Worm (Caenorhabditis elegans) whole organism, early embryonic: ENCODE measurements around the gene col-119.

Experiments used
- B0310.2 ChIP-seq: sonication (generic microtip); optimal IDR thresholded peaks from 2 replicates; lab custom pipeline; 2016; ENCODE audit warnings: mild to moderate bottlenecking, missing genetic modification characterization, missing compliant biosample characterization
- F13C5.2 ChIP-seq: sonication (generic microtip); optimal IDR thresholded peaks from 2 replicates; lab custom pipeline; 2017; ENCODE audit warnings: mild to moderate bottlenecking, missing genetic modification characterization, inconsistent platforms, missing compliant biosample characterization
- aly-1 ChIP-seq: sonication (generic microtip); optimal IDR thresholded peaks from 2 replicates; lab custom pipeline; 2016; ENCODE audit warnings: missing genetic modification characterization, missing compliant biosample characterization
- ama-1 ChIP-seq: fragments of 150-350 bp; optimal IDR thresholded peaks from 2 replicates; lab custom pipeline; 2014
- ceh-13 ChIP-seq: fragments of 200-800 bp; sonication (Bioruptor generic); optimal IDR thresholded peaks from 2 replicates; lab custom pipeline; 2018; ENCODE audit warnings: mild to moderate bottlenecking, missing genetic modification characterization, missing compliant biosample characterization
- ceh-36 ChIP-seq: sonication (generic microtip); optimal IDR thresholded peaks from 2 replicates; lab custom pipeline; 2016; ENCODE audit warnings: missing genetic modification characterization, inconsistent platforms, missing compliant biosample characterization
- ets-7 ChIP-seq: sonication (generic microtip); optimal IDR thresholded peaks from 2 replicates; lab custom pipeline; 2016; ENCODE audit warnings: missing genotype, missing genetic modification characterization, missing compliant biosample characterization
- flt-1 ChIP-seq: fragments of 200-800 bp; sonication (Bioruptor generic); IDR thresholded peaks from 2 replicates; pipeline ENCODE4 v1.3.6; 2022; ENCODE audit warnings: missing genetic modification characterization, missing compliant biosample characterization
- hmbx-1 ChIP-seq: sonication (generic microtip); optimal IDR thresholded peaks from 2 replicates; lab custom pipeline; 2016; ENCODE audit warnings: mild to moderate bottlenecking, missing genetic modification characterization, missing compliant biosample characterization
- hmg-4 ChIP-seq: fragments of 200-800 bp; sonication (Bioruptor generic); optimal IDR thresholded peaks from 2 replicates; lab custom pipeline; 2018; ENCODE audit warnings: mild to moderate bottlenecking, missing genetic modification characterization, missing compliant biosample characterization
- hnd-1 ChIP-seq: sonication (generic microtip); optimal IDR thresholded peaks from 2 replicates; lab custom pipeline; 2016; ENCODE audit warnings: missing genetic modification characterization, missing compliant biosample characterization
- pes-1 ChIP-seq: fragments of 200-800 bp; sonication (Bioruptor generic); IDR thresholded peaks from 2 replicates; pipeline ENCODE4 v1.3.6; 2022; ENCODE audit warnings: missing genetic modification reagents, missing genetic modification characterization, missing compliant biosample characterization
- scrt-1 ChIP-seq: fragments of 200-800 bp; sonication (Bioruptor generic); IDR thresholded peaks from 2 replicates; pipeline ENCODE4 v1.3.6; 2022; ENCODE audit warnings: missing genetic modification characterization, missing compliant biosample characterization
- sea-1 ChIP-seq: fragments of 200-800 bp; sonication (Bioruptor generic); conservative IDR thresholded peaks from 2 replicates; pipeline ENCODE4 v1.3.6; 2022; ENCODE audit warnings: missing genetic modification characterization, missing compliant biosample characterization
- tbx-11 ChIP-seq: fragments of 200-800 bp; sonication (Bioruptor generic); IDR thresholded peaks from 2 replicates; pipeline ENCODE4 v1.3.6; 2022; ENCODE audit warnings: missing genetic modification characterization, missing compliant biosample characterization
- tbx-37 ChIP-seq: fragments of 200-800 bp; sonication (Bioruptor generic); conservative IDR thresholded peaks from 2 replicates; pipeline ENCODE4 v1.3.6; 2022; ENCODE audit warnings: missing genetic modification reagents, missing genetic modification characterization, missing compliant biosample characterization
- tra-4 ChIP-seq: sonication (generic microtip); optimal IDR thresholded peaks from 2 replicates; lab custom pipeline; 2017; ENCODE audit warnings: missing genetic modification characterization, missing compliant biosample characterization

Gene col-119

ce11 chrIV:8956189-8956588 lies 23.4 kb downstream of the col-119 start, which contains the start of gene tpra-1:
tpra-1 (plus strand) TSS chrIV:8956489.
- TF ChIP-seq sea-1 (GFP tag; lab: Robert Waterston, UW): no peak
- no peak for TF ChIP-seq flt-1 (GFP tag; lab: Robert Waterston, UW)
- TF ChIP-seq F13C5.2 (tag; lab: Kevin White, UChicago): no peak
- no peak for TF ChIP-seq hnd-1
- no peak for TF ChIP-seq scrt-1
- TF ChIP-seq ceh-36 (tag; lab: Kevin White, UChicago): no peak
- no peak for TF ChIP-seq aly-1 (tag; lab: Kevin White, UChicago)
- TF ChIP-seq tbx-37 (GFP tag; lab: Robert Waterston, UW): no peak
- no peak for TF ChIP-seq B0310.2 (tag; lab: Kevin White, UChicago)
- no peak for TF ChIP-seq tbx-11 (GFP tag; lab: Robert Waterston, UW)
- no peak for TF ChIP-seq ets-7
- TF ChIP-seq pes-1 (GFP tag; lab: Robert Waterston, UW): no peak
- no peak for TF ChIP-seq tra-4 (tag; lab: Kevin White, UChicago)
- TF ChIP-seq ama-1: no peak

DNA sequence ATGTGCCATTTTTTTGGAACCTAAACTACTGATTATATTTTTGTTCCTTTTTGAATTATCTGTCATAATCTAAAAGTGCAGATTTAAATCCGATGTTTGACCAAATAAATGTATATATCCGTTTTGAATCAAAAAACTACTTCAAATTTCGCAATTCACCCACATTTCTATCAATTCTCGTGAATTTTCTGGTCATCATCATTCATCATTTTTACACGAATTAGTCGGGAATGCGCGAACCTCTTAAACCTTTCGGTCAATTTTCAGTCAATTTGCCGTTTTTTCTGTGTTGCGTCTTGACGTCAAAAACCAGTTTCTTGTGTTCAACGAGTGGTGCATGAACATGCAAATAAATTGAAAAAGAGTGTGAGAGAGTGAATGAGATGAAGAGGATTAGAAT lies 25.5 kb downstream of the col-119 start:
- TF ChIP-seq ama-1 (no peak), F13C5.2 (tag; lab: Kevin White, UChicago) (no peak), ets-7 (no peak), tbx-11 (GFP tag; lab: Robert Waterston, UW) (no peak), hmbx-1 (tag; lab: Kevin White, UChicago) (no peak), pes-1 (GFP tag; lab: Robert Waterston, UW) (no peak), B0310.2 (tag; lab: Kevin White, UChicago) (no peak), scrt-1 (no peak), aly-1 (tag; lab: Kevin White, UChicago) (no peak)

DNA sequence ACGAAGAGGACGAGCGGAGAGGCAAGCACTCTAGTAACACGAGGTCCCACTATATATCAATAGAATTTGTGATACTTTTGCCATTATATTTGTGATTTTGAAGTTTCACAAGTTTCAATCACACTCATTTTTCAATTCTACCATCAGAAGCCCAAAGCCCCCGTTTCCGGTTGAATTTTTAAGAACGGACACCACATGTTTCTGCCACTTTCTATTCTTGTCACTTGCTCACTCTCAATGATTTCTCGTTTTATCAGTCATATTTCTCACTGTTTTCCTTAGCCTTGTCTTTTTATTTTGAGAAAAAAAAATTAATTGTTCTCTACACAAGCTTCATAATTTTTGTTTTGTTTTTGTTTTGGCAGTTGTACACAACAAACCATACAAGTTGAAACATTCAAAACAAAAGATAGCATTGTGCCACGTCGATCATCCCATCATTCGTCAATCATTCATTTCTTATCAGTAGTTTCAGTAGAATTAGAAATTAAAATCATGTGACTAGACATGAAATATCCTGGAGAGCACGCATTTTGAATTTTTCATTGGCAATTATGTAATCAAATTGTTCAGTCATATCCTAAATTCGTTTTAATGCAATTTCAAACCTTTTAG lies 27.5 kb downstream of the col-119 start:
- TF ChIP-seq flt-1 (GFP tag; lab: Robert Waterston, UW) (no peak), pes-1 (GFP tag; lab: Robert Waterston, UW) (no peak), aly-1 (tag; lab: Kevin White, UChicago) (no peak), scrt-1 (no peak), tbx-11 (GFP tag; lab: Robert Waterston, UW) (no peak), B0310.2 (tag; lab: Kevin White, UChicago) (no peak), tra-4 (tag; lab: Kevin White, UChicago) (no peak)

DNA sequence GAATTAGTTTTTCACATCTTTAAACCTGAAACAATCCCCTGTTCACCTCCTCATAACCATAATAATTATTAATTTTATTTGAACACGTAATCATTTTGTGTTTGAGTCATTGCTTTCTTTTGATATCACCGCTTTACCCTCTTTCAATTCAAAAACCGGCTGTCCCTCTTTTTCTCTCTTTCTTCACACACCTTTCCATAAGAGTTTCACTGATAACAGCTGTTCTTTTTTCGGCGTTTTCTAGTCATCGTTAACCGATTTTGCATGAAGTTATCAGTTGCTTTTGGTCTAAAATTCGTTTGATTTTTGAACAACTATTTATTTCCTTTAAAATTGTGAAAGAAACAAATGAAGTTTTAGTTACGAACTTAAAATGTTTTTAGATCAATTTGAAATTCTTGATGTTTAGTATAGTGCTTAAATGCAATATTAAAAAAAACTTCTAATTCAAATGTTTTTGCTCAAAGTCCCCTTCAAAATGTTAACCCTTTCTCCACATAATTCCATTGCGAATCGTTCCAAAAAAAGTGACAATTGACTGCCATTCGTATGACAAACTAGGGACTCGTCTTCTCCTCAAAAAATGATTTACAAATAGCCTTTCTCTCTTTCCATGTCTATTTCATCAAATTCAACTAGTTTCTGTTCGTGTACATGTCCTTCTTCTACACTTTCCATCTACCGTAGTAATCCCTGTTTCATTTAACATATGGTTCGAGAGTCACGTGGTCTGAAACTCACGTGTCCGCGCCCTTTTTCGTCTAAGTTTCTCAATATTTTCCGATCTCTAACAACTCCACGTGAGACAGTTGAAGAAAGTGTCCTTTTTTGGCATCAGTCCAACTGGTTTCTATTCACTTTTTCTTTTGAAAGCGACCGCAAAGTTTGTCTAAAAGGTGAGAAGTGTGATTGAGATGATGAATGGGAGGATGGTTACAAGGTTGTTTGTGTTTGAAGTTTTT lies 30.2 kb downstream of the col-119 start:
- TF ChIP-seq ama-1 (no peak), tra-4 (tag; lab: Kevin White, UChicago) (no peak), scrt-1 (no peak), hmg-4 (GFP tag; lab: Kevin White, UChicago) (no peak), hnd-1 (no peak), F13C5.2 (tag; lab: Kevin White, UChicago) (no peak), hmbx-1 (tag; lab: Kevin White, UChicago) (no peak), ceh-36 (tag; lab: Kevin White, UChicago) (no peak), B0310.2 (tag; lab: Kevin White, UChicago) (no peak), sea-1 (GFP tag; lab: Robert Waterston, UW) (no peak), flt-1 (GFP tag; lab: Robert Waterston, UW) (no peak)

DNA sequence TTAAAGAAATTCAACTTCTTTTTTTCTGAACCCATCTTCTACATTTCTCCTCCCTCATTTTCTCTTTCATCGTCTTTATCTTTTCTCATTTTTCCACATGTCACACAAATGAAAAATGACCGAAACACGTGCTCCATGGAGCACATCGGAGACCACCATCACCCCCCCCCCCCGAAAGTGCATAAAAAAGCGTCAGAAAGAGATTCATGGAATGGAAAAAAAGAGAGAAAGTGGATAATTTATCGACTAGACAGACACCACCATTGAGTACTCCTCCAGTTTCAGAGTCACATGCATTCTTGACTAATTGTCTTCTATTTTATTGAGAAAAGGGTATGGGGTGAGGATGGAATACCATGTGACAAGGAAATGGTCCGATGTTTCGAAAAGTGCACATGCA lies 32.4 kb downstream of the col-119 start:
- no peak for TF ChIP-seq pes-1 (GFP tag; lab: Robert Waterston, UW)
- TF ChIP-seq ceh-36 (tag; lab: Kevin White, UChicago): no peak
- no peak for TF ChIP-seq ama-1
- TF ChIP-seq hmbx-1 (tag; lab: Kevin White, UChicago): no peak
- no peak for TF ChIP-seq scrt-1
- TF ChIP-seq flt-1 (GFP tag; lab: Robert Waterston, UW): no peak
- TF ChIP-seq tbx-37 (GFP tag; lab: Robert Waterston, UW): no peak
- no peak for TF ChIP-seq sea-1 (GFP tag; lab: Robert Waterston, UW)
- TF ChIP-seq aly-1 (tag; lab: Kevin White, UChicago): no peak
- TF ChIP-seq B0310.2 (tag; lab: Kevin White, UChicago): no peak
- no peak for TF ChIP-seq tbx-11 (GFP tag; lab: Robert Waterston, UW)
- TF ChIP-seq hmg-4 (GFP tag; lab: Kevin White, UChicago): no peak
- TF ChIP-seq ets-7: no peak
- TF ChIP-seq ceh-13 (GFP tag; lab: Kevin White, UChicago): no peak
- no peak for TF ChIP-seq hnd-1
- no peak for TF ChIP-seq tra-4 (tag; lab: Kevin White, UChicago)
- no peak for TF ChIP-seq F13C5.2 (tag; lab: Kevin White, UChicago)

- no peak for TF ChIP-seq sea-1 (GFP tag; lab: Robert Waterston, UW)
- no peak for TF ChIP-seq tbx-37 (GFP tag; lab: Robert Waterston, UW)
- TF ChIP-seq hnd-1: no peak
- no peak for TF ChIP-seq tra-4 (tag; lab: Kevin White, UChicago)
- no peak for TF ChIP-seq hmbx-1 (tag; lab: Kevin White, UChicago)
- no peak for TF ChIP-seq scrt-1
- TF ChIP-seq B0310.2 (tag; lab: Kevin White, UChicago): no peak
- TF ChIP-seq hmg-4 (GFP tag; lab: Kevin White, UChicago): no peak
- no peak for TF ChIP-seq aly-1 (tag; lab: Kevin White, UChicago)
- no peak for TF ChIP-seq ceh-36 (tag; lab: Kevin White, UChicago)
- no peak for TF ChIP-seq pes-1 (GFP tag; lab: Robert Waterston, UW)
- TF ChIP-seq F13C5.2 (tag; lab: Kevin White, UChicago): no peak
- TF ChIP-seq ets-7: no peak
- no peak for TF ChIP-seq tbx-11 (GFP tag; lab: Robert Waterston, UW)
- no peak for TF ChIP-seq flt-1 (GFP tag; lab: Robert Waterston, UW)
- TF ChIP-seq ceh-13 (GFP tag; lab: Kevin White, UChicago): no peak
- TF ChIP-seq ama-1: no peak
Measured at ce11 chrIV:8943430-8943829, 36.2 kb downstream of the col-119 start.
